Fruit fly (Drosophila melanogaster): ENCODE data around the gene Ssb-c31a.

Gene Ssb-c31a

DNA sequence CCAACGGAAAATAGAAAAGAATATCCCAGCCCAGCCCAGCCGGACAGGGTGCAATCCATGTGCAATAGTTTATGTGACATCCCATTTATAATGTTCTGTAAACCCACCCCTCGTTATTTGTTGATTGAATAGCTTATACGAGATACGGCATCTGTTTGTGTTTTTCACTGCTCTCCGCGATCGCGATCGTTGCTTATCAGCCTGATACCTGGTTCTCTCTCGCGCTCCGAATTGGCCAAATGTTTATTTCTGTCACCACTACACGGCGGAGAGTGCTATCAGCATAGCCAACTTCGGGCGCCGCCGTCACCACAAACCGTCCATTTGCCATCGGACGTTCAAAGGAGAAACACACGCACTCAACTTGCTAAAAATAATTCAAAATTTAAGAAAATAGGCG, 2.8 kb downstream of the Ssb-c31a start, which contains the start of gene CG8353 (continued):
- TF ChIP-seq CG1233 (GFP tag; optimal IDR thresholded peaks at IDR 0.05): no peak
- TF ChIP-seq ERR (GFP tag; optimal IDR thresholded peaks at IDR 0.05): no peak
- TF ChIP-seq CG11560 (tag; IDR thresholded peaks at IDR 0.05): no peak
- no peak for TF ChIP-seq Oli (tag; optimal IDR thresholded peaks at IDR 0.05)
- no peak for TF ChIP-seq CG4424 (GFP tag; optimal IDR thresholded peaks at IDR 0.05)
- TF ChIP-seq exex (tag; optimal IDR thresholded peaks at IDR 0.05): peak; percentile 52
- TF ChIP-seq cg (GFP tag; optimal IDR thresholded peaks at IDR 0.05): no peak
- TF ChIP-seq CG10209 (GFP tag; optimal IDR thresholded peaks at IDR 0.05): no peak
- TF ChIP-seq ssp (GFP tag; IDR thresholded peaks at IDR 0.05): no peak
- no peak for TF ChIP-seq cad (GFP tag; optimal IDR thresholded peaks at IDR 0.05)
- TF ChIP-seq CTCF (GFP tag; optimal IDR thresholded peaks at IDR 0.05): no peak
- no peak for TF ChIP-seq amos (GFP tag; IDR thresholded peaks at IDR 0.05; ENCODE audit: partially characterized antibody)
- no peak for TF ChIP-seq pum (GFP tag; optimal IDR thresholded peaks at IDR 0.05)
- no peak for TF ChIP-seq CG30403 (GFP tag; optimal IDR thresholded peaks at IDR 0.05)
- no peak for TF ChIP-seq Mes4 (GFP tag; optimal IDR thresholded peaks at IDR 0.05)
- TF ChIP-seq z (GFP tag; IDR thresholded peaks at IDR 0.05): no peak
- no peak for TF ChIP-seq Dek (tag; optimal IDR thresholded peaks at IDR 0.05)
- peak; percentile 97 for TF ChIP-seq grn (GFP tag; optimal IDR thresholded peaks at IDR 0.05)
- no peak for TF ChIP-seq H15 (GFP tag; IDR thresholded peaks at IDR 0.05)
- no peak for TF ChIP-seq NFAT (GFP tag; IDR thresholded peaks at IDR 0.05)
- no peak for TF ChIP-seq Hand (GFP tag; optimal IDR thresholded peaks at IDR 0.05)
- peak; percentile 42; the same call in 1 of the 2 replicates for TF ChIP-seq Adf1 (GFP tag; IDR thresholded peaks at IDR 0.05)
- no peak for TF ChIP-seq CG10267 (tag; optimal IDR thresholded peaks at IDR 0.05)
- TF ChIP-seq Trl (optimal IDR thresholded peaks at IDR 0.05): peak in 1 of 2 experiments; percentile 62
- no peak for TF ChIP-seq Trl (GFP tag; optimal IDR thresholded peaks at IDR 0.05)
- no peak for TF ChIP-seq Doc2 (GFP tag; IDR thresholded peaks at IDR 0.05)
- TF ChIP-seq MESR4 (GFP tag; optimal IDR thresholded peaks at IDR 0.05): peak; percentile 28
- TF ChIP-seq CG18476 (GFP tag; optimal IDR thresholded peaks at IDR 0.05): no peak
- TF ChIP-seq chinmo (GFP tag; IDR thresholded peaks at IDR 0.05; ENCODE audit: partially characterized antibody): no peak
- no peak for TF ChIP-seq Hr51 (GFP tag; optimal IDR thresholded peaks at IDR 0.05)
- TF ChIP-seq bcd (GFP tag; optimal IDR thresholded peaks at IDR 0.05): no peak
- no peak for TF ChIP-seq CG12942 (GFP tag; optimal IDR thresholded peaks at IDR 0.05)
- TF ChIP-seq CG9797 (GFP tag; optimal IDR thresholded peaks at IDR 0.05): no peak
- no peak for TF ChIP-seq hth (optimal IDR thresholded peaks at IDR 0.05)
- no peak for TF ChIP-seq CG1024 (GFP tag; IDR thresholded peaks at IDR 0.05)
- no peak for TF ChIP-seq CG14710 (tag; optimal IDR thresholded peaks at IDR 0.05)
- TF ChIP-seq YL-1 (GFP tag; optimal IDR thresholded peaks at IDR 0.05): no peak
- no peak for TF ChIP-seq bab2 (GFP tag; optimal IDR thresholded peaks at IDR 0.05)
- no peak for TF ChIP-seq Neu2 (GFP tag; optimal IDR thresholded peaks at IDR 0.05; ENCODE audit: borderline replicate concordance)
- no peak for TF ChIP-seq CG1602 (GFP tag; optimal IDR thresholded peaks at IDR 0.05)
- no peak for TF ChIP-seq otp (GFP tag; IDR thresholded peaks at IDR 0.05)
- no peak for TF ChIP-seq pb (GFP tag; optimal IDR thresholded peaks at IDR 0.05)
- no peak for TF ChIP-seq dmrt11E (tag; optimal IDR thresholded peaks at IDR 0.05)
- no peak for TF ChIP-seq CG5245 (GFP tag; optimal IDR thresholded peaks at IDR 0.05)
- 0 out of 2 replicates have a peak, but pooled peaks have one; percentile 30 for TF ChIP-seq seq (GFP tag; IDR thresholded peaks at IDR 0.05)
- TF ChIP-seq Oaz (GFP tag; IDR thresholded peaks at IDR 0.05): no peak
- no peak for TF ChIP-seq CHES-1-like (GFP tag; optimal IDR thresholded peaks at IDR 0.05)
- no peak for TF ChIP-seq run (tag; optimal IDR thresholded peaks at IDR 0.05)
- 0 out of 3 replicates have a peak, but pooled peaks have one; percentile 6 for TF ChIP-seq row (GFP tag; IDR thresholded peaks at IDR 0.05)
- no peak for TF ChIP-seq CG18619 (GFP tag; optimal IDR thresholded peaks at IDR 0.05)
- no peak for TF ChIP-seq toy (GFP tag; IDR thresholded peaks at IDR 0.05)
- TF ChIP-seq CG6854 (GFP tag; optimal IDR thresholded peaks at IDR 0.05): peak; percentile 27
- peak; percentile 33 for TF ChIP-seq pros (GFP tag; optimal IDR thresholded peaks at IDR 0.05)

All from whole organism, embryonic.